Fruit fly (Drosophila melanogaster) whole organism, embryonic: ENCODE results near the gene mEFG1.
A peak's percentile ranks its signal among the peaks of the same experiment; 100 is the strongest.

Experiments used
- Antp ChIP-seq: fragments of 200-800 bp; sonication (Bioruptor generic); optimal IDR thresholded peaks from 3 replicates; lab custom pipeline; 2016; ENCODE audit warnings: missing biosample characterization, missing genetic modification characterization
- Bdp1 ChIP-seq: fragments of 200-800 bp; sonication (Bioruptor generic); optimal IDR thresholded peaks from 3 replicates; lab custom pipeline; 2016; ENCODE audit warnings: missing biosample characterization, missing genetic modification characterization
- CG10366 ChIP-seq: fragments of 200-800 bp; sonication (Bioruptor generic); IDR thresholded peaks from 2 replicates; pipeline ENCODE4 v1.3.6; 2022; ENCODE audit warnings: missing biosample characterization, missing genetic modification characterization
- CG10431 ChIP-seq: fragments of 200-800 bp; sonication (Bioruptor generic); optimal IDR thresholded peaks from 3 replicates; lab custom pipeline; 2018; ENCODE audit warnings: missing biosample characterization, mild to moderate bottlenecking, missing genetic modification characterization
- CG11398 ChIP-seq: fragments of 200-800 bp; sonication (Bioruptor generic); optimal IDR thresholded peaks from 2 replicates; lab custom pipeline; 2016; ENCODE audit warnings: missing biosample characterization, missing genetic modification characterization
- CG12659 ChIP-seq: fragments of 200-800 bp; sonication (Bioruptor generic); optimal IDR thresholded peaks from 3 replicates; lab custom pipeline; 2017; ENCODE audit warnings: mild to moderate bottlenecking, missing biosample characterization, missing genetic modification reagents, missing genetic modification characterization
- CG12769 ChIP-seq: fragments of 200-800 bp; sonication (Bioruptor generic); optimal IDR thresholded peaks from 2 replicates; lab custom pipeline; 2019; ENCODE audit warnings: missing biosample characterization, mild to moderate bottlenecking, missing genetic modification characterization, moderate library complexity
- CG14014 ChIP-seq: fragments of 200-800 bp; sonication (Bioruptor generic); IDR thresholded peaks from 2 replicates; pipeline ENCODE4 v1.3.6; 2022; ENCODE audit warnings: missing biosample characterization, missing genetic modification characterization
- CG15269 ChIP-seq: fragments of 200-800 bp; sonication (Bioruptor generic); optimal IDR thresholded peaks from 2 replicates; lab custom pipeline; 2018; ENCODE audit warnings: missing biosample characterization, mild to moderate bottlenecking, missing genetic modification characterization, moderate library complexity
- CG1647 ChIP-seq: fragments of 200-800 bp; sonication (Bioruptor generic); optimal IDR thresholded peaks from 3 replicates; lab custom pipeline; 2016; ENCODE audit warnings: missing biosample characterization, missing genetic modification characterization
- CG17612 ChIP-seq: fragments of 200-800 bp; sonication (Bioruptor generic); IDR thresholded peaks from 2 replicates; pipeline ENCODE4 v1.3.6; 2022; ENCODE audit warnings: missing biosample characterization, missing genetic modification characterization
- CG17912 ChIP-seq: fragments of 200-800 bp; sonication (Bioruptor generic); optimal IDR thresholded peaks from 2 replicates; lab custom pipeline; 2018; ENCODE audit warnings: missing biosample characterization, mild to moderate bottlenecking, missing genetic modification characterization
- CG31224 ChIP-seq: fragments of 200-800 bp; sonication (Bioruptor generic); IDR thresholded peaks from 2 replicates; pipeline ENCODE4 v1.3.6; 2022; ENCODE audit warnings: missing biosample characterization, missing genetic modification characterization
- CG34422 ChIP-seq: fragments of 200-800 bp; sonication (Bioruptor generic); IDR thresholded peaks from 3 replicates; pipeline ENCODE4 v1.3.6; 2022; ENCODE audit warnings: missing biosample characterization, missing genetic modification characterization
- CG3838 ChIP-seq: fragments of 200-800 bp; sonication (Bioruptor generic); optimal IDR thresholded peaks from 3 replicates; lab custom pipeline; 2016; ENCODE audit warnings: missing biosample characterization, missing genetic modification characterization
- CG4854 ChIP-seq: fragments of 200-800 bp; sonication (Bioruptor generic); optimal IDR thresholded peaks from 2 replicates; lab custom pipeline; 2016; ENCODE audit warnings: missing biosample characterization, missing genetic modification characterization, inconsistent platforms
- CG5180 ChIP-seq: fragments of 200-800 bp; sonication (Bioruptor generic); optimal IDR thresholded peaks from 3 replicates; lab custom pipeline; 2017; ENCODE audit warnings: missing biosample characterization, missing genetic modification characterization, mild to moderate bottlenecking, moderate library complexity, missing genetic modification reagents
- CG6272 ChIP-seq: fragments of 200-800 bp; sonication (Bioruptor generic); IDR thresholded peaks from 2 replicates; pipeline ENCODE4 v1.3.6; 2022; ENCODE audit warnings: missing biosample characterization, missing genetic modification characterization
- CG8281 ChIP-seq: fragments of 200-800 bp; sonication (Bioruptor generic); optimal IDR thresholded peaks from 2 replicates; lab custom pipeline; 2018; ENCODE audit warnings: missing biosample characterization, mild to moderate bottlenecking, missing genetic modification characterization, moderate library complexity
- CG8388 ChIP-seq: fragments of 200-800 bp; sonication (Bioruptor generic); optimal IDR thresholded peaks from 2 replicates; lab custom pipeline; 2019; ENCODE audit warnings: missing biosample characterization, mild to moderate bottlenecking, missing genetic modification characterization, moderate library complexity
- Deaf1 ChIP-seq: fragments of 200-800 bp; optimal IDR thresholded peaks from 3 replicates; lab custom pipeline; 2019; ENCODE audit warnings: missing biosample characterization, mild to moderate bottlenecking, missing genetic modification characterization, moderate library complexity
- Dek ChIP-seq: fragments of 200-800 bp; sonication (Bioruptor generic); optimal IDR thresholded peaks from 3 replicates; lab custom pipeline; 2019; ENCODE audit warnings: missing biosample characterization, mild to moderate bottlenecking, missing genetic modification characterization, moderate library complexity
- HLH4C ChIP-seq: fragments of 200-800 bp; sonication (Bioruptor generic); IDR thresholded peaks from 3 replicates; pipeline ENCODE4 v1.3.6; 2022; ENCODE audit warnings: missing biosample characterization, missing genetic modification characterization; ENCODE audit not compliant: partially characterized antibody
- HLHmδ ChIP-seq: fragments of 200-800 bp; sonication (Bioruptor generic); optimal IDR thresholded peaks from 2 replicates; lab custom pipeline; 2018; ENCODE audit warnings: missing biosample characterization, mild to moderate bottlenecking, missing genetic modification characterization, moderate library complexity
- Hey ChIP-seq: fragments of 200-800 bp; sonication (Bioruptor generic); optimal IDR thresholded peaks from 3 replicates; lab custom pipeline; 2018; ENCODE audit warnings: missing biosample characterization, mild to moderate bottlenecking, missing genetic modification characterization
- Optix ChIP-seq: fragments of 200-800 bp; sonication (Bioruptor generic); IDR thresholded peaks from 3 replicates; pipeline ENCODE4 v1.3.6; 2022; ENCODE audit warnings: missing biosample characterization, missing genetic modification characterization
- Ptx1 ChIP-seq: fragments of 200-800 bp; sonication (Bioruptor generic); IDR thresholded peaks from 2 replicates; pipeline ENCODE4 v1.3.6; 2022; ENCODE audit warnings: missing biosample characterization, missing genetic modification characterization
- Spps ChIP-seq: fragments of 200-800 bp; sonication (Bioruptor generic); optimal IDR thresholded peaks from 2 replicates; lab custom pipeline; 2018; ENCODE audit warnings: missing biosample characterization, mild to moderate bottlenecking, missing genetic modification characterization
- Sry-β ChIP-seq: fragments of 200-800 bp; sonication (Bioruptor generic); optimal IDR thresholded peaks from 2 replicates; lab custom pipeline; 2018; ENCODE audit warnings: missing biosample characterization, mild to moderate bottlenecking, missing genetic modification characterization, moderate library complexity
- Xbp1 ChIP-seq: fragments of 200-800 bp; sonication (Bioruptor generic); optimal IDR thresholded peaks from 3 replicates; lab custom pipeline; 2016; ENCODE audit warnings: missing biosample characterization, mild to moderate bottlenecking, missing genetic modification characterization
- cad ChIP-seq: fragments of >200 bp; optimal IDR thresholded peaks from 2 replicates; lab custom pipeline; 2017; ENCODE audit warnings: missing biosample characterization, missing genetic modification characterization
- cato ChIP-seq: fragments of 200-800 bp; sonication (Bioruptor generic); optimal IDR thresholded peaks from 2 replicates; lab custom pipeline; 2016; ENCODE audit warnings: missing biosample characterization, missing genetic modification characterization, borderline replicate concordance
- dmrt11E ChIP-seq: fragments of 200-800 bp; sonication (Bioruptor generic); optimal IDR thresholded peaks from 3 replicates; lab custom pipeline; 2018; ENCODE audit warnings: missing biosample characterization, mild to moderate bottlenecking, missing genetic modification characterization, moderate library complexity
- gfzf ChIP-seq: fragments of 200-800 bp; sonication (Bioruptor generic); optimal IDR thresholded peaks from 2 replicates; lab custom pipeline; 2016; ENCODE audit warnings: missing biosample characterization, mild to moderate bottlenecking, missing genetic modification characterization, moderate library complexity
- gsb-n ChIP-seq: fragments of 200-800 bp; sonication (Bioruptor generic); optimal IDR thresholded peaks from 3 replicates; lab custom pipeline; 2018; ENCODE audit warnings: missing biosample characterization, mild to moderate bottlenecking, missing genetic modification characterization
- klu ChIP-seq: fragments of 200-800 bp; sonication (Bioruptor generic); IDR thresholded peaks from 2 replicates; pipeline ENCODE4 v1.3.6; 2022; ENCODE audit warnings: missing biosample characterization, missing genetic modification characterization
- mam ChIP-seq: fragments of 200-800 bp; sonication (Bioruptor generic); optimal IDR thresholded peaks from 3 replicates; lab custom pipeline; 2016; ENCODE audit warnings: missing biosample characterization, missing genetic modification characterization
- mirr ChIP-seq: fragments of 200-800 bp; sonication (Bioruptor generic); optimal IDR thresholded peaks from 3 replicates; lab custom pipeline; 2018; ENCODE audit warnings: missing biosample characterization, mild to moderate bottlenecking, missing genetic modification characterization
- p53 ChIP-seq: fragments of 200-800 bp; sonication (Bioruptor generic); optimal IDR thresholded peaks from 2 replicates; lab custom pipeline; 2016; ENCODE audit warnings: missing biosample characterization, missing genetic modification characterization
- pfk ChIP-seq: fragments of 200-800 bp; sonication (Bioruptor generic); optimal IDR thresholded peaks from 2 replicates; lab custom pipeline; 2018; ENCODE audit warnings: missing biosample characterization, mild to moderate bottlenecking, missing genetic modification characterization, moderate library complexity
- pros ChIP-seq: fragments of 200-800 bp; sonication (Bioruptor generic); optimal IDR thresholded peaks from 3 replicates; lab custom pipeline; 2019; ENCODE audit warnings: missing biosample characterization, mild to moderate bottlenecking, missing genetic modification characterization, moderate library complexity
- repo ChIP-seq: fragments of 200-800 bp; sonication (Bioruptor generic); optimal IDR thresholded peaks from 2 replicates; lab custom pipeline; 2016; ENCODE audit warnings: missing biosample characterization, missing genetic modification characterization
- ro ChIP-seq: fragments of 200-800 bp; sonication (Bioruptor generic); IDR thresholded peaks from 2 replicates; pipeline ENCODE4 v1.3.6; 2022; ENCODE audit warnings: missing biosample characterization, missing genetic modification characterization
- row ChIP-seq: fragments of 200-800 bp; sonication (Bioruptor generic); IDR thresholded peaks from 3 replicates; pipeline ENCODE4 v1.3.6; 2022; ENCODE audit warnings: missing biosample characterization, missing genetic modification characterization
- salm ChIP-seq: fragments of 200-800 bp; sonication (Bioruptor generic); optimal IDR thresholded peaks from 2 replicates; lab custom pipeline; 2018; ENCODE audit warnings: missing biosample characterization, mild to moderate bottlenecking, missing genetic modification characterization
- scrt ChIP-seq: fragments of 200-800 bp; sonication (Bioruptor generic); optimal IDR thresholded peaks from 2 replicates; lab custom pipeline; 2018; ENCODE audit warnings: missing biosample characterization, mild to moderate bottlenecking, missing genetic modification characterization, moderate library complexity
- sima ChIP-seq: fragments of 200-800 bp; sonication (Bioruptor generic); optimal IDR thresholded peaks from 2 replicates; lab custom pipeline; 2016; ENCODE audit warnings: missing biosample characterization, missing genetic modification characterization
- sob ChIP-seq: fragments of 200-800 bp; sonication (Bioruptor generic); IDR thresholded peaks from 2 replicates; pipeline ENCODE4 v1.3.6; 2022; ENCODE audit warnings: missing biosample characterization, missing genetic modification characterization
- tll ChIP-seq, 2 experiments: fragments of 200-800 bp in 1 of 2; fragments of >200 bp in 1 of 2; sonication (Bioruptor generic) in 1 of 2; optimal IDR thresholded peaks; 2 replicates each; lab custom pipeline; 2017 to 2019; ENCODE audit warnings: missing biosample characterization in 2 of 2, missing genetic modification characterization in 2 of 2, mild to moderate bottlenecking in 1 of 2, moderate library complexity in 1 of 2
- vvl ChIP-seq: fragments of 200-800 bp; sonication (Bioruptor generic); IDR thresholded peaks from 2 replicates; pipeline ENCODE4 v1.3.6; 2022; ENCODE audit warnings: missing biosample characterization, missing genetic modification characterization
- zen ChIP-seq: fragments of 200-800 bp; sonication (Bioruptor generic); optimal IDR thresholded peaks from 3 replicates; lab custom pipeline; 2018; ENCODE audit warnings: missing biosample characterization, mild to moderate bottlenecking, missing genetic modification characterization, moderate library complexity

The mEFG1 gene

DNA sequence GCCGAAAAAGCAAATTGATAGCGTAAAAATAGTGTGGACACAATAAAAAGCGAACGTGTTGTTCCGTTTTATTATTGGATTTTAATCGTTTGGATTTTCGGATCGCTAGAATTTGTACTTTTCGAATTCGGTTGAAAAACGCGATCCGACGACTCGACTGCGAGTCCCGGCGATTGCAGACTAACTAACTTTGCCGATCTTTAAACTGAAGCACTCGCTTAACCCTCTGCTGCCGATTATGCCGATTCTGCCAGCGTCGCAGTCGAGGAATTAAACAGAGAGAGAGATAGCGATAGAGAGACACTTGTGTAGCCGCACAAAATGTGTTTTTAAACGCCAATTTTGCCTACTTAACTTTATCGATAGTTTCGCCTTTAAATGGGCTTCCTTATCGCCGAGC, 17.4 kb upstream of the mEFG1 start (continued):
- no peak for TF ChIP-seq repo (GFP tag; lab: Kevin White, UChicago)
- peak; percentile 40 for TF ChIP-seq CG12769
- TF ChIP-seq pros (GFP tag; lab: Kevin White, UChicago), result no peak
- no peak for TF ChIP-seq CG17912 (GFP tag; lab: Kevin White, UChicago)
- TF ChIP-seq CG8388 (GFP tag; lab: Kevin White, UChicago), result no peak
- no peak for TF ChIP-seq sima
- TF ChIP-seq salm (tag; lab: Kevin White, UChicago), result no peak
- TF ChIP-seq p53, result no peak
- no peak for TF ChIP-seq CG31224 (GFP tag; lab: Robert Waterston, UW)
- TF ChIP-seq Antp, result no peak
- TF ChIP-seq zen, result no peak
- no peak for TF ChIP-seq CG10431 (GFP tag; lab: Kevin White, UChicago)
- no peak for TF ChIP-seq HLH4C (GFP tag; lab: Robert Waterston, UW)
- TF ChIP-seq CG15269 (tag; lab: Kevin White, UChicago), result no peak
- no peak for TF ChIP-seq gsb-n (tag; lab: Kevin White, UChicago)
- no peak for TF ChIP-seq CG5180
- TF ChIP-seq Hey (tag; lab: Kevin White, UChicago), result peak; percentile 9
- TF ChIP-seq mirr (GFP tag; lab: Kevin White, UChicago), result peak; percentile 77
- TF ChIP-seq vvl (GFP tag; lab: Robert Waterston, UW), result no peak
- no peak for TF ChIP-seq Xbp1 (GFP tag; lab: Kevin White, UChicago)
- no peak for TF ChIP-seq mam
- no peak for TF ChIP-seq Bdp1 (GFP tag; lab: Kevin White, UChicago)
- peak; percentile 81 for TF ChIP-seq Deaf1 (tag; lab: Kevin White, UChicago)
- no peak for TF ChIP-seq Sry-β (GFP tag; lab: Kevin White, UChicago)
- TF ChIP-seq Ptx1 (GFP tag; lab: Robert Waterston, UW), result no peak
- TF ChIP-seq CG3838 (GFP tag; lab: Kevin White, UChicago), result no peak
- no peak for TF ChIP-seq CG12659 (GFP tag; lab: Kevin White, UChicago)
- TF ChIP-seq CG10366 (GFP tag; lab: Robert Waterston, UW), result no peak
- no peak for TF ChIP-seq CG17612 (GFP tag; lab: Robert Waterston, UW)
- no peak for TF ChIP-seq cato (GFP tag; lab: Kevin White, UChicago)
- peak; percentile 57; the same call in 1 of the 2 replicates for TF ChIP-seq CG14014 (GFP tag; lab: Robert Waterston, UW)
- TF ChIP-seq sob (GFP tag; lab: Robert Waterston, UW), result 0 out of 2 replicates have a peak, but pooled peaks have one; percentile 21
- TF ChIP-seq HLHmδ, result no peak
- no peak for TF ChIP-seq CG11398
- no peak for TF ChIP-seq gfzf (GFP tag; lab: Kevin White, UChicago)
- TF ChIP-seq row (GFP tag; lab: Robert Waterston, UW), result no peak
- TF ChIP-seq Spps (tag; lab: Kevin White, UChicago), result no peak
- TF ChIP-seq CG34422 (GFP tag; lab: Robert Waterston, UW), result 0 out of 3 replicates have a peak, but pooled peaks have one; percentile 37
- TF ChIP-seq cad, result no peak
- no peak for TF ChIP-seq Dek (tag; lab: Kevin White, UChicago)
- TF ChIP-seq dmrt11E, result no peak
- no peak for TF ChIP-seq pfk (GFP tag; lab: Kevin White, UChicago)
- no peak for TF ChIP-seq Optix (GFP tag; lab: Robert Waterston, UW)
- no peak for TF ChIP-seq CG6272 (GFP tag; lab: Robert Waterston, UW)
- no peak for TF ChIP-seq tll (GFP tag; optimal IDR thresholded peaks at IDR 0.05; lab: Kevin White, UChicago)
- TF ChIP-seq ro (GFP tag; lab: Robert Waterston, UW), result no peak
- TF ChIP-seq scrt (GFP tag; lab: Kevin White, UChicago), result no peak
- no peak for TF ChIP-seq klu
- TF ChIP-seq CG4854, result no peak
- no peak for TF ChIP-seq CG1647 (GFP tag; lab: Kevin White, UChicago)
- no peak for TF ChIP-seq CG8281 (tag; lab: Kevin White, UChicago)
